Fruit fly (Drosophila melanogaster) whole organism, wandering third instar larva: Measurements from ENCODE around the gene CG18557.

ENCODE experiments used
- Abd-B ChIP-seq: fragments of >200 bp; optimal IDR thresholded peaks from 2 replicates; lab custom pipeline; 2017; ENCODE audit warnings: missing biosample characterization, missing genetic modification characterization
- CG32264 ChIP-seq: fragments of 200-800 bp; sonication (Bioruptor generic); optimal IDR thresholded peaks from 2 replicates; lab custom pipeline; 2016; ENCODE audit warnings: missing biosample characterization, missing genetic modification characterization
- CrebA ChIP-seq: fragments of 200-800 bp; sonication (Bioruptor generic); optimal IDR thresholded peaks from 2 replicates; lab custom pipeline; 2016; ENCODE audit warnings: missing biosample characterization, mild to moderate bottlenecking, missing genetic modification characterization, borderline replicate concordance
- Dif ChIP-seq: fragments of 200-275, 200-300 bp; sonication (Bioruptor generic); optimal IDR thresholded peaks from 2 replicates; lab custom pipeline; 2018; ENCODE audit warnings: missing biosample characterization, missing genetic modification characterization; ENCODE audit not compliant: partially characterized antibody
- GATAd ChIP-seq: sonication (Bioruptor generic); optimal IDR thresholded peaks from 2 replicates; lab custom pipeline; 2016; ENCODE audit warnings: missing biosample characterization, missing genetic modification characterization
- HLH106 ChIP-seq: fragments of 200-800 bp; optimal IDR thresholded peaks from 3 replicates; lab custom pipeline; 2019; ENCODE audit warnings: missing biosample characterization, mild to moderate bottlenecking, missing genetic modification characterization, moderate library complexity
- Hnf4 ChIP-seq: fragments of 200-800 bp; sonication (Bioruptor generic); optimal IDR thresholded peaks from 2 replicates; lab custom pipeline; 2016; ENCODE audit warnings: missing biosample characterization, mild to moderate bottlenecking, missing genetic modification characterization
- Hr78 ChIP-seq: fragments of >200 bp; optimal IDR thresholded peaks from 2 replicates; lab custom pipeline; 2017; ENCODE audit warnings: missing biosample characterization, missing genetic modification characterization
- Hr83 ChIP-seq: fragments of 200-300 bp; sonication (Bioruptor generic); optimal IDR thresholded peaks from 2 replicates; lab custom pipeline; 2016; ENCODE audit warnings: missing biosample characterization, mild to moderate bottlenecking, missing genetic modification characterization, moderate library complexity; ENCODE audit not compliant: poor library complexity, severe bottlenecking
- Jra ChIP-seq: sonication (Bioruptor generic); optimal IDR thresholded peaks from 2 replicates; lab custom pipeline; 2016; ENCODE audit warnings: missing biosample characterization, missing genetic modification characterization
- Mio ChIP-seq: sonication (Bioruptor generic); optimal IDR thresholded peaks from 2 replicates; lab custom pipeline; 2016; ENCODE audit warnings: missing biosample characterization, missing genetic modification characterization
- Myc ChIP-seq: fragments of >200 bp; optimal IDR thresholded peaks from 2 replicates; lab custom pipeline; 2017
- N ChIP-seq: fragments of >200 bp; optimal IDR thresholded peaks from 2 replicates; lab custom pipeline; 2018; ENCODE audit warnings: missing biosample characterization, missing external identifiers, missing genetic modification characterization
- OdsH ChIP-seq: fragments of 200-800 bp; sonication (Bioruptor generic); optimal IDR thresholded peaks from 2 replicates; lab custom pipeline; 2016; ENCODE audit warnings: missing biosample characterization, mild to moderate bottlenecking, missing genetic modification characterization
- Rel ChIP-seq, 2 experiments: fragments of 200-800 bp; sonication (Bioruptor generic) in 1 of 2; optimal IDR thresholded peaks; 2 replicates in 1 of 2; 3 replicates in 1 of 2; lab custom pipeline; 2016 to 2019; ENCODE audit warnings: mild to moderate bottlenecking in 2 of 2, missing biosample characterization in 2 of 2, missing genetic modification characterization in 2 of 2, moderate library complexity in 1 of 2
- Vsx2 ChIP-seq: fragments of 200-300, 225-300 bp; sonication (Bioruptor generic); optimal IDR thresholded peaks from 2 replicates; lab custom pipeline; 2018; ENCODE audit warnings: missing biosample characterization, missing genetic modification characterization; ENCODE audit not compliant: partially characterized antibody
- br ChIP-seq: fragments of 200-800 bp; sonication (Bioruptor generic); optimal IDR thresholded peaks from 2 replicates; lab custom pipeline; 2016; ENCODE audit warnings: missing biosample characterization, missing genetic modification characterization
- brk ChIP-seq: fragments of 200-800 bp; sonication (Bioruptor generic); optimal IDR thresholded peaks from 2 replicates; lab custom pipeline; 2016; ENCODE audit warnings: missing biosample characterization, mild to moderate bottlenecking, missing genetic modification characterization
- dl ChIP-seq, 2 experiments: fragments of 175-275, 200-275 bp in 1 of 2; fragments of 200-275 bp in 1 of 2; sonication (Bioruptor generic); optimal IDR thresholded peaks; lab custom pipeline; 2018; ENCODE audit warnings: mild to moderate bottlenecking in 2 of 2, missing biosample characterization in 2 of 2, missing genetic modification characterization in 2 of 2, moderate library complexity in 2 of 2; ENCODE audit not compliant: partially characterized antibody in 2 of 2, insufficient read depth in 1 of 2
- dmrt93B ChIP-seq: fragments of 200-800 bp; sonication (Bioruptor generic); optimal IDR thresholded peaks from 2 replicates; lab custom pipeline; 2018; ENCODE audit warnings: missing biosample characterization, mild to moderate bottlenecking, missing genetic modification characterization
- ey ChIP-seq: fragments of 200-800 bp; sonication (Bioruptor generic); optimal IDR thresholded peaks from 2 replicates; lab custom pipeline; 2016; ENCODE audit warnings: missing biosample characterization, missing genetic modification characterization
- foxo ChIP-seq, 2 experiments: fragments of 200-800 bp; sonication (Bioruptor generic); optimal IDR thresholded peaks; 2 replicates in 1 of 2; 3 replicates in 1 of 2; lab custom pipeline; 2016 to 2017; ENCODE audit warnings: missing biosample characterization in 2 of 2, missing genetic modification characterization in 2 of 2
- jim ChIP-seq: fragments of 175-275, 200-325 bp; sonication (Bioruptor generic); optimal IDR thresholded peaks from 2 replicates; lab custom pipeline; 2016; ENCODE audit warnings: missing biosample characterization, mild to moderate bottlenecking, missing genetic modification characterization
- lola ChIP-seq: fragments of >200 bp; optimal IDR thresholded peaks from 2 replicates; lab custom pipeline; 2017; ENCODE audit warnings: missing biosample characterization, missing genetic modification characterization
- pan ChIP-seq: fragments of >200 bp; optimal IDR thresholded peaks from 2 replicates; lab custom pipeline; 2017
- psq ChIP-seq: fragments of 200-800 bp; sonication (Bioruptor generic); optimal IDR thresholded peaks from 3 replicates; lab custom pipeline; 2017; ENCODE audit warnings: missing biosample characterization, mild to moderate bottlenecking, missing genetic modification characterization, moderate library complexity
- rgr ChIP-seq: fragments of 200-800 bp; sonication (Bioruptor generic); optimal IDR thresholded peaks from 3 replicates; lab custom pipeline; 2016; ENCODE audit warnings: missing biosample characterization, mild to moderate bottlenecking, missing genetic modification characterization
- sage ChIP-seq: fragments of 200-800 bp; sonication (Bioruptor generic); optimal IDR thresholded peaks from 2 replicates; lab custom pipeline; 2016; ENCODE audit warnings: missing biosample characterization, mild to moderate bottlenecking, missing genetic modification characterization
- sv ChIP-seq: fragments of 200-800 bp; sonication (Bioruptor generic); optimal IDR thresholded peaks from 3 replicates; lab custom pipeline; 2016; ENCODE audit warnings: missing biosample characterization, missing genetic modification characterization
- tai ChIP-seq: sonication (Bioruptor generic); optimal IDR thresholded peaks from 2 replicates; lab custom pipeline; 2016; ENCODE audit warnings: missing biosample characterization, missing genetic modification characterization
- woc ChIP-seq: sonication (Bioruptor generic); optimal IDR thresholded peaks from 2 replicates; lab custom pipeline; 2016; ENCODE audit warnings: missing biosample characterization, mild to moderate bottlenecking, missing genetic modification characterization

CG18557 gene

DNA sequence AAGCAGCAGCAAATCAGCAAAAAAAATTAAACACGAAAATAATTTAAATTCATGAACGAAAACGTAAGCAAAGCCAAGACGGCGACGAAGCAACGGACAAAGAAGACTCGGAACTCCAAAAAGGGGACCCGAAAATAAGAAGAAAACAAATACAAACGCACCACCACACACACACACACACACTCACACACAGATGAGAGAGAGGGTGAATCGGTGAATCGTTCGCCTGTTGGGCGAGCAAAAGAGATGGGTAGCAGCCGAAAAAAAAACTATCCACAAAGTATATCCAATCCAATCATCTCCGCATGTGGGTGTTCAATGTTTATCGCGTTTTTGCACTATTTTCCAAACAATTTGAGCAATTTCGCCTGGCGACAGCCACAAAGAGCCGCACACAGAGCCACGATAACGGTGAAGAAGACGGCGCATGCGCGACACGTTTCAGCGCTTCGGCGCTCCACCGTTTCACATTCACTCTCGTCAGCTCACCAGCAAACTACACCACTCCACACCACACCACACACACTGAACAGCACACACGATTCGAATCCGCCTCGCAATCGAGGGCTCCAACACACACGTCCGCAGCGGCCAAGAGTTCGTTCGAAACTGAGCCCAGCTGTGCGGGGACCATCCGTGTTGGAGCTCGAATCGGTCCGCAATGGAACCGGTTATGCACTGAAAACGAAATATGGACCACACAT lies 15.7 kb downstream of the CG18557 start, which contains the start of gene Duox:
Gene Duox, minus strand, starts transcription at position 612 of the 704 bp plus-strand sequence.
- no peak for TF ChIP-seq sv (GFP tag; lab: Kevin White, UChicago)
- no peak for TF ChIP-seq lola (GFP tag; lab: Kevin White, UChicago)
- no peak for TF ChIP-seq Jra (GFP tag; lab: Kevin White, UChicago)
- peak; percentile 12 to 32 for TF ChIP-seq dl (GFP tag; optimal IDR thresholded peaks at IDR 0.05; lab: Kevin White, UChicago; ENCODE audit: insufficient read depth in 1 of 2, partially characterized antibody in 2 of 2)
- TF ChIP-seq N, result no peak
- peak; percentile 45 for TF ChIP-seq jim (GFP tag; lab: Kevin White, UChicago)
- peak; percentile 89 for TF ChIP-seq psq (GFP tag; lab: Kevin White, UChicago)
- peak; percentile 7 for TF ChIP-seq Vsx2 (GFP tag; lab: Kevin White, UChicago)
- TF ChIP-seq Dif, result peak; percentile 78
- no peak for TF ChIP-seq tai (GFP tag; lab: Kevin White, UChicago)
- peak; percentile 74 for TF ChIP-seq Hr83 (GFP tag; lab: Kevin White, UChicago)
- no peak for TF ChIP-seq HLH106 (tag; lab: Kevin White, UChicago)
- TF ChIP-seq br, result no peak
- no peak for TF ChIP-seq OdsH (GFP tag; lab: Kevin White, UChicago)
- no peak for TF ChIP-seq Hr78
- TF ChIP-seq, all 38 proteins: peak for 6

DNA sequence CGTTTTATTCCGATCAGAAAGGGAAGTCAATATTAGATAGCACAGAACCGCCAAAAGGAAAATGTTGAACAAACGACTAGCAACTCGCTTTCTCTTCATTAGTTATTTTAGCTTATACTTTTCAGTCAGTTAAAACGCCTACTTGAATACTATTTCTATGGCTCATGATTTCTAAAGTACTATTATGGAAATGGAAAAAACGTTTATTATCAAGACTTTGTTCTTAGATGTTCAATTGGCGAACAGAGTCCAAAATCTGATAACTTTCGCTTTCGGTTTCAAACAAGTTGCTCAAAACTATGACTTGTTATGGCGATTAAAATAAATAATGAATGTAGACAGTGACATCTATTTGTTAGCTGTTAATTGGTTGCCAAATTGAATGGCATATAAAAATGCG lies 20.1 kb downstream of the CG18557 start, which contains the start of gene CG3123:
Gene CG3123, minus strand, starts transcription at position 101 of the 400 bp plus-strand sequence.
- no peak for TF ChIP-seq dl (GFP tag; optimal IDR thresholded peaks at IDR 0.05; lab: Kevin White, UChicago; ENCODE audit: insufficient read depth in 1 of 2, partially characterized antibody in 2 of 2)
- TF ChIP-seq Abd-B, result no peak
- no peak for TF ChIP-seq OdsH (GFP tag; lab: Kevin White, UChicago)
- TF ChIP-seq rgr (GFP tag; lab: Kevin White, UChicago), result no peak
- TF ChIP-seq GATAd, result no peak
- TF ChIP-seq pan (lab: Kevin White, UChicago), result no peak

- TF ChIP-seq woc (GFP tag; lab: Kevin White, UChicago), result no peak
- no peak for TF ChIP-seq Hr83 (GFP tag; lab: Kevin White, UChicago)
- no peak for TF ChIP-seq Abd-B
- TF ChIP-seq lola (GFP tag; lab: Kevin White, UChicago), result no peak
- TF ChIP-seq Rel (GFP tag; optimal IDR thresholded peaks at IDR 0.05; lab: Kevin White, UChicago), result no peak
- TF ChIP-seq Rel (tag; optimal IDR thresholded peaks at IDR 0.05; lab: Kevin White, UChicago), result no peak
- no peak for TF ChIP-seq Jra (GFP tag; lab: Kevin White, UChicago)
- TF ChIP-seq sage (GFP tag; lab: Kevin White, UChicago), result no peak
- no peak for TF ChIP-seq Hr78
- TF ChIP-seq brk (GFP tag; lab: Kevin White, UChicago), result no peak
- TF ChIP-seq OdsH (GFP tag; lab: Kevin White, UChicago), result no peak
- no peak for TF ChIP-seq GATAd
- TF ChIP-seq ey, result no peak
- no peak for TF ChIP-seq Hnf4 (GFP tag; lab: Kevin White, UChicago)
- no peak for TF ChIP-seq N
Measured at dm6 chr2L:2815673-2816072, 29.9 kb downstream of the CG18557 start, which contains the start of gene G6P. TSS of gene G6P (minus strand) at chr2L:2815760.

DNA sequence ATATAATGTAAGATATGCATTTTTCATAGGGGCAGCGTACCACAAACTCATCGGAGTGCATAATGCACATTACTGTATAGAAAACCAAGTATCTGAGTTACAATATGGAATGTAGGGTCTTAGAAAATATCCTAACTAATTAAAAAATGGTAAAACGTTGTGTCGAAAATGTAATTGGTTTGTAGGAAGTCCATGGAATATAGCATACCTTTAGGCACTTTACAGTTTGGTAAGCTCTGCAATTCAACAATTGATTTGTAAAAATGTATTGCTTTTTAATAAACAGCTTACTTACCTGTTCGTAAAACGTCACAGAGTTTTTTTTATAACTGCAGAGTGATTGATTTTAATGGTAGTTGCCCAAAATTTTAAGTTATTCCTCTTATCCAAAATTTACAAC lies 33.4 kb downstream of the CG18557 start, which contains the start of gene CG2964:
Gene CG2964, plus strand, starts transcription at position 301 of the 400 bp plus-strand sequence.
- peak; percentile 62 for TF ChIP-seq Myc (lab: Kevin White, UChicago)
- no peak for TF ChIP-seq Hr78

DNA sequence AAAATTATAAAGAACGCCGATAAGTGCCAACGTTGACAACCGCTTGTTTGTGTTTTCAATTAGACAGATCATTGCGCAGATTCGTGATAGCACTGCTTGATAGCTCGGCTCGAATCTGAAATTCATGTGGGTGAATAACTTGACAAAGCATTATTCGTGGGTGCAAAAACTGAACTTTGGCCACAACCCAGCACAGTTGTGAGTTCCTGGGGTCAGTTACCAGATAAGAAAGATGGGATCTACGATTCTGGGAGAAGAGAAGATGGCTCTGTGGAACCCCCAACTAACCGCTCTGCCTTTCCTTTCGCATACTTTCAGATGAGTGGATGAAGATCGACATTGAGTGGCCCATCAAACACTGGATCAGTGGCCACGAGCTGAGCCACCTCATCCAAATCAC lies 34.7 kb downstream of the CG18557 start:
- no peak for TF ChIP-seq pan (lab: Kevin White, UChicago)
- no peak for TF ChIP-seq Mio (GFP tag; lab: Kevin White, UChicago)
- no peak for TF ChIP-seq dmrt93B (GFP tag; lab: Kevin White, UChicago)
- no peak for TF ChIP-seq foxo (GFP tag; optimal IDR thresholded peaks at IDR 0.05; lab: Kevin White, UChicago)
- TF ChIP-seq CG32264, result no peak
- TF ChIP-seq CrebA (GFP tag; lab: Kevin White, UChicago), result peak; percentile 13
- TF ChIP-seq OdsH (GFP tag; lab: Kevin White, UChicago), result no peak
- TF ChIP-seq Rel (GFP tag; optimal IDR thresholded peaks at IDR 0.05; lab: Kevin White, UChicago), result no peak
- peak; percentile 77 for TF ChIP-seq Rel (tag; optimal IDR thresholded peaks at IDR 0.05; lab: Kevin White, UChicago)
- no peak for TF ChIP-seq woc (GFP tag; lab: Kevin White, UChicago)
